Fruit fly (Drosophila melanogaster) whole organism, embryonic: Measurements from ENCODE around the gene RfC4.

ENCODE experiments used
- CG3995 ChIP-seq: fragments of 200-800 bp; sonication (Bioruptor generic); optimal IDR thresholded peaks from 3 replicates; lab custom pipeline; 2016; ENCODE audit warnings: missing biosample characterization, missing genetic modification characterization
- CG4617 ChIP-seq: fragments of 200-800 bp; sonication (Bioruptor generic); optimal IDR thresholded peaks from 3 replicates; lab custom pipeline; 2016; ENCODE audit warnings: missing biosample characterization, missing genetic modification characterization, borderline replicate concordance

dm6 chr3L:4119636-4120357, 16.0 kb downstream of the RfC4 start:
- TF ChIP-seq CG4617 (GFP tag; lab: Kevin White, UChicago) (no peak), CG3995 (no peak)
